Fruit fly (Drosophila melanogaster): Measurements from ENCODE around the gene CG33928.

Gene CG33928

dm6 chr2L:17484174-17484573 lies 47.8 kb upstream of the CG33928 start, which contains the start of the genes GCS2beta and CG5131 (continued):
- TF ChIP-seq cas (GFP tag; IDR thresholded peaks at IDR 0.05) (peak; percentile 87), ATbp (GFP tag; optimal IDR thresholded peaks at IDR 0.05) (peak; percentile 80), p53 (GFP tag; optimal IDR thresholded peaks at IDR 0.05) (peak; percentile 94), al (GFP tag; IDR thresholded peaks at IDR 0.05) (peak; percentile 94), CG9609 (GFP tag; optimal IDR thresholded peaks at IDR 0.05) (peak; percentile 97), CG11696 (GFP tag; IDR thresholded peaks at IDR 0.05) (peak; percentile 69), CG13296 (GFP tag; optimal IDR thresholded peaks at IDR 0.05) (peak; percentile 79), pho (GFP tag; optimal IDR thresholded peaks at IDR 0.05) (peak; percentile 98), gcm (GFP tag; optimal IDR thresholded peaks at IDR 0.05) (peak; percentile 80), CG13123 (GFP tag; optimal IDR thresholded peaks at IDR 0.05) (peak; percentile 88), insv (GFP tag; optimal IDR thresholded peaks at IDR 0.05) (peak in 1 of 2 experiments; percentile 39), HLHmδ (GFP tag; optimal IDR thresholded peaks at IDR 0.05) (no peak), GATAe (GFP tag; conservative IDR thresholded peaks at IDR 0.05) (peak; percentile 84), CkIIα-i1 (GFP tag; IDR thresholded peaks at IDR 0.05) (peak; percentile 51; the same call in 1 of the 2 replicates), fru (optimal IDR thresholded peaks at IDR 0.05) (no peak), Nf-YA (GFP tag; IDR thresholded peaks at IDR 0.05) (peak; percentile 77), CG18619 (GFP tag; optimal IDR thresholded peaks at IDR 0.05) (peak; percentile 88), CG3407 (GFP tag; optimal IDR thresholded peaks at IDR 0.05) (peak; percentile 78), bowl (GFP tag; IDR thresholded peaks at IDR 0.05) (peak; percentile 71; the same call in 1 of the 2 replicates), CG31365 (tag; optimal IDR thresholded peaks at IDR 0.05) (peak; percentile 53), ap (GFP tag; IDR thresholded peaks at IDR 0.05) (peak; percentile 85), kni (GFP tag; optimal IDR thresholded peaks at IDR 0.05) (peak; percentile 8), Dp (GFP tag; optimal IDR thresholded peaks at IDR 0.05) (peak; percentile 70), Atf-2 (GFP tag; optimal IDR thresholded peaks at IDR 0.05) (peak; percentile 95), Kr (GFP tag; optimal IDR thresholded peaks at IDR 0.05) (no peak), oc (tag; optimal IDR thresholded peaks at IDR 0.05) (peak; percentile 74), PHDP (tag; optimal IDR thresholded peaks at IDR 0.05) (peak; percentile 92), Sry-β (GFP tag; optimal IDR thresholded peaks at IDR 0.05) (peak; percentile 23), CG5953 (GFP tag; IDR thresholded peaks at IDR 0.05) (peak; percentile 80), Max (GFP tag; optimal IDR thresholded peaks at IDR 0.05) (peak; percentile 95), CG9727 (GFP tag; optimal IDR thresholded peaks at IDR 0.05) (peak; percentile 91), CG6854 (GFP tag; optimal IDR thresholded peaks at IDR 0.05) (peak; percentile 67), Dbx (GFP tag; IDR thresholded peaks at IDR 0.05) (peak; percentile 95), dimm (GFP tag; IDR thresholded peaks at IDR 0.05) (peak; percentile 67), D19A (tag; optimal IDR thresholded peaks at IDR 0.05) (no peak), chif (GFP tag; optimal IDR thresholded peaks at IDR 0.05) (peak; percentile 95 to 96), CG10543 (GFP tag; optimal IDR thresholded peaks at IDR 0.05) (peak; percentile 71), CG1602 (GFP tag; optimal IDR thresholded peaks at IDR 0.05) (peak; percentile 92), Lim3 (GFP tag; IDR thresholded peaks at IDR 0.05) (peak; percentile 47; the same call in 1 of the 2 replicates), zf30C (GFP tag; optimal IDR thresholded peaks at IDR 0.05) (no peak), Hand (GFP tag; optimal IDR thresholded peaks at IDR 0.05) (peak; percentile 25), wdn (GFP tag; IDR thresholded peaks at IDR 0.05) (peak; percentile 90), lov (optimal IDR thresholded peaks at IDR 0.05) (no peak), lov (GFP tag; IDR thresholded peaks at IDR 0.05) (peak; percentile 81; the same call in 2 of the 3 replicates), CG10654 (GFP tag; optimal IDR thresholded peaks at IDR 0.05) (peak; percentile 93), Pdp1 (GFP tag; optimal IDR thresholded peaks at IDR 0.05) (peak; percentile 97 to 98), maf-S (GFP tag; optimal IDR thresholded peaks at IDR 0.05) (peak; percentile 95), sd (tag; optimal IDR thresholded peaks at IDR 0.05) (peak; percentile 92), NC2α (GFP tag; optimal IDR thresholded peaks at IDR 0.05) (peak; percentile 88), CG14710 (tag; optimal IDR thresholded peaks at IDR 0.05) (peak; percentile 89), hth (optimal IDR thresholded peaks at IDR 0.05) (no peak), CG9876 (GFP tag; optimal IDR thresholded peaks at IDR 0.05) (peak; percentile 96)
